Worm (Caenorhabditis elegans) whole organism, L3 larva: Measurements from ENCODE around the gene vps-52.

Experiments
- aly-2 ChIP-seq: fragments of 150-350 bp; optimal IDR thresholded peaks from 2 replicates; lab custom pipeline; 2014; ENCODE audit warnings: missing biosample characterization, missing genetic modification characterization
- ama-1 ChIP-seq: fragments of 150-350 bp; optimal IDR thresholded peaks from 2 replicates; lab custom pipeline; 2018
- egl-27 ChIP-seq: sonication (generic microtip); optimal IDR thresholded peaks from 4 replicates; lab custom pipeline; 2017; ENCODE audit warnings: missing biosample characterization, missing genetic modification reagents, missing genetic modification characterization
- fkh-10 ChIP-seq: sonication (generic microtip); optimal IDR thresholded peaks from 2 replicates; lab custom pipeline; 2017; ENCODE audit warnings: missing biosample characterization, missing genetic modification reagents, missing genetic modification characterization
- fos-1 ChIP-seq: fragments of 150-350 bp; optimal IDR thresholded peaks from 2 replicates; lab custom pipeline; 2014; ENCODE audit warnings: missing biosample characterization, missing genetic modification characterization
- lin-39 ChIP-seq: fragments of 150-350 bp; optimal IDR thresholded peaks from 2 replicates; lab custom pipeline; 2018; ENCODE audit warnings: missing biosample characterization, missing genetic modification reagents, missing genetic modification characterization
- mml-1 ChIP-seq: fragments of 150-350 bp; sonication (generic microtip); optimal IDR thresholded peaks from 3 replicates; lab custom pipeline; 2014; ENCODE audit warnings: missing biosample characterization, missing genetic modification characterization
- nhr-28 ChIP-seq: fragments of 150-350 bp; optimal IDR thresholded peaks from 2 replicates; lab custom pipeline; 2014; ENCODE audit warnings: missing biosample characterization, missing genetic modification characterization
- nhr-77 ChIP-seq: fragments of 150-350 bp; optimal IDR thresholded peaks from 2 replicates; lab custom pipeline; 2014; ENCODE audit warnings: missing biosample characterization, missing genetic modification characterization
- pha-4 ChIP-seq: fragments of 150-350 bp; optimal IDR thresholded peaks from 2 replicates; lab custom pipeline; 2014; ENCODE audit warnings: missing biosample characterization, missing genetic modification reagents, missing genetic modification characterization

DNA sequence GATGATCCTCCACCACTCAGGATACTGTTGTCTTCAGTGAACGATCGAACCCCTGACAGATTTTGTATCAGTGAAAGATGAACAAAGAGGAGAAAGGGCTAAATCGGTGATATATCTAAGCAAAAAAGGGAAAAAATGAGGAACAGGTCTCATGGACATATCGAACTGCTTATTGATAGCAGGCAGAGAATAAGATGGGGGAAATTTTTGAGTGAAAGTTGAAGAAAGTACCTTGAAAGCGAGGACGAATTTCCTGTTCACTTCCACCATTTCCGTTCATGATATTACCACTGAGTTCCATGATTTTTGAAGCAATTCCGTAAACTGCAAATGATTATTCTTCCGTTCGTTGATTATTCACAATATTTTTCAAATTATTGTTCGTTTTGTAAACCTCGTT lies 11.8 kb upstream of the vps-52 start:
- TF ChIP-seq lin-39 (tag; lab: Kevin White, UChicago) (no peak), ama-1 (no peak), fos-1 (tag; lab: Kevin White, UChicago) (no peak), aly-2 (tag; lab: Kevin White, UChicago) (no peak), egl-27 (tag; lab: Kevin White, UChicago) (no peak), mml-1 (no peak), nhr-28 (tag; lab: Kevin White, UChicago) (no peak), fkh-10 (GFP tag; lab: Kevin White, UChicago) (no peak), nhr-77 (tag; lab: Kevin White, UChicago) (no peak), pha-4 (tag; lab: Kevin White, UChicago) (no peak)
